Worm (Caenorhabditis elegans) whole organism, early embryonic: ENCODE measurements around the gene F58D12.1.

Experiments used
- F13C5.2 ChIP-seq: sonication (generic microtip); optimal IDR thresholded peaks from 2 replicates; lab custom pipeline; 2017; ENCODE audit warnings: mild to moderate bottlenecking, missing genetic modification characterization, inconsistent platforms, missing compliant biosample characterization
- ama-1 ChIP-seq: fragments of 150-350 bp; optimal IDR thresholded peaks from 2 replicates; lab custom pipeline; 2014
- ceh-36 ChIP-seq: sonication (generic microtip); optimal IDR thresholded peaks from 2 replicates; lab custom pipeline; 2016; ENCODE audit warnings: missing genetic modification characterization, inconsistent platforms, missing compliant biosample characterization
- pes-1 ChIP-seq: fragments of 200-800 bp; sonication (Bioruptor generic); IDR thresholded peaks from 2 replicates; pipeline ENCODE4 v1.3.6; 2022; ENCODE audit warnings: missing genetic modification reagents, missing genetic modification characterization, missing compliant biosample characterization
- scrt-1 ChIP-seq: fragments of 200-800 bp; sonication (Bioruptor generic); IDR thresholded peaks from 2 replicates; pipeline ENCODE4 v1.3.6; 2022; ENCODE audit warnings: missing genetic modification characterization, missing compliant biosample characterization
- tra-4 ChIP-seq: sonication (generic microtip); optimal IDR thresholded peaks from 2 replicates; lab custom pipeline; 2017; ENCODE audit warnings: missing genetic modification characterization, missing compliant biosample characterization

DNA sequence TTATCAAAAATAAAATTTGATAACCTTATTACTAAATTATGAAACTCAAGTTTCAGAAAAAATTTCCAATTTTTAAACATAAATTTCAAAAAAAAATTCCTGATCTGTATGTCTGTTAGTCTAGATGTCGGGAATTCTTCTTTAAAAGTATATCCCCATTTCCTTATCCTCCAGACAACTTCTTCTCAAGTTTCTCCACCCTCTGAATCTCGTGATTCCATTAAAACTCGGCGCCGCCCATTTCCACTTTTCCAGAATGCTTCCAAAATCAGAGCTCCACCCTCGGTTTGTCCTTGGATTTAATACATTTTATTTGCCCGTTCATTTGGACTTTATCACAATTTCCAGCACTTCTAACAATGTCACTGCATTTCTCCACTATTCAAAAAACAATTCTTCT is 15.7 kb upstream of the F58D12.1 start, which contains the start of gene ins-10:
- no peak for TF ChIP-seq ama-1 (lab: Kevin White, UChicago)
- TF ChIP-seq F13C5.2 (tag; lab: Kevin White, UChicago), result no peak
- no peak for TF ChIP-seq scrt-1 (GFP tag; lab: Robert Waterston, UW)
- TF ChIP-seq ceh-36 (tag; lab: Kevin White, UChicago), result no peak
- no peak for TF ChIP-seq tra-4 (tag; lab: Kevin White, UChicago)
- no peak for TF ChIP-seq pes-1 (GFP tag; lab: Robert Waterston, UW)
